Worm (Caenorhabditis elegans) whole organism, early embryonic: ENCODE results near the gene F53C3.3.

Experiments
- F13C5.2 ChIP-seq: sonication (generic microtip); optimal IDR thresholded peaks from 2 replicates; lab custom pipeline; 2017; ENCODE audit warnings: mild to moderate bottlenecking, missing genetic modification characterization, inconsistent platforms, missing compliant biosample characterization
- aly-1 ChIP-seq: sonication (generic microtip); optimal IDR thresholded peaks from 2 replicates; lab custom pipeline; 2016; ENCODE audit warnings: missing genetic modification characterization, missing compliant biosample characterization
- ama-1 ChIP-seq: fragments of 150-350 bp; optimal IDR thresholded peaks from 2 replicates; lab custom pipeline; 2014
- ceh-36 ChIP-seq: sonication (generic microtip); optimal IDR thresholded peaks from 2 replicates; lab custom pipeline; 2016; ENCODE audit warnings: missing genetic modification characterization, inconsistent platforms, missing compliant biosample characterization
- flt-1 ChIP-seq: fragments of 200-800 bp; sonication (Bioruptor generic); IDR thresholded peaks from 2 replicates; pipeline ENCODE4 v1.3.6; 2022; ENCODE audit warnings: missing genetic modification characterization, missing compliant biosample characterization
- hnd-1 ChIP-seq: sonication (generic microtip); optimal IDR thresholded peaks from 2 replicates; lab custom pipeline; 2016; ENCODE audit warnings: missing genetic modification characterization, missing compliant biosample characterization
- pes-1 ChIP-seq: fragments of 200-800 bp; sonication (Bioruptor generic); IDR thresholded peaks from 2 replicates; pipeline ENCODE4 v1.3.6; 2022; ENCODE audit warnings: missing genetic modification reagents, missing genetic modification characterization, missing compliant biosample characterization
- sea-1 ChIP-seq: fragments of 200-800 bp; sonication (Bioruptor generic); conservative IDR thresholded peaks from 2 replicates; pipeline ENCODE4 v1.3.6; 2022; ENCODE audit warnings: missing genetic modification characterization, missing compliant biosample characterization
- tra-4 ChIP-seq: sonication (generic microtip); optimal IDR thresholded peaks from 2 replicates; lab custom pipeline; 2017; ENCODE audit warnings: missing genetic modification characterization, missing compliant biosample characterization

DNA sequence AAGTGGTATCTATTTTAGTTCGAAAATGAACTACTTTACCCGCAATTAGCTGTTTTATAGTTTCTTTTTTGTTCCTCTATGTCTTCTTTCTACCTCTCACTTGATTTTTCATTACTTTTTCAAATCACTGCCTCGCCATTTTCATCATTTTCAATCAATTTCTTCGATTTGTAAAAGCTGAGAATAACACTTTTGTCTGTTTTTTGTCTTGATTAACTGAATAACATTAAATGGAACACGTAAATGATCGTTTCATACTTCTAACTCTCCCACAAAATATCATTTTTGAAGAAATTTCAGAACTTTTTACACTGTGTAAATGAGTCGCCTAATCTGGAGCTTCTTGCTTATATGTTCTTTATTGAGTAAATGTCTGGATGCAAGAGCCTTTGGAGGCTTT is 1.5 kb upstream of the F53C3.3 start, which contains the start of gene F53C3.4:
- TF ChIP-seq flt-1 (GFP tag; lab: Robert Waterston, UW) (no peak), sea-1 (GFP tag; lab: Robert Waterston, UW) (no peak), aly-1 (tag; lab: Kevin White, UChicago) (no peak), ama-1 (lab: Kevin White, UChicago) (no peak), ceh-36 (no peak), F13C5.2 (tag; lab: Kevin White, UChicago) (no peak), pes-1 (GFP tag; lab: Robert Waterston, UW) (no peak), tra-4 (tag; lab: Kevin White, UChicago) (no peak), hnd-1 (no peak)
